Worm (Caenorhabditis elegans) whole organism, late embryonic: ENCODE measurements around the gene C18H7.1.

Experiments
- ahr-1 ChIP-seq: sonication (generic microtip); optimal IDR thresholded peaks from 2 replicates; lab custom pipeline; 2016; ENCODE audit warnings: missing genetic modification characterization, missing compliant biosample characterization
- ama-1 ChIP-seq: fragments of 150-350 bp; optimal IDR thresholded peaks from 2 replicates; lab custom pipeline; 2014
- ceh-9 ChIP-seq: sonication (generic microtip); optimal IDR thresholded peaks from 2 replicates; lab custom pipeline; 2016; ENCODE audit warnings: mild to moderate bottlenecking, missing genetic modification characterization, inconsistent platforms, missing compliant biosample characterization
- che-1 ChIP-seq: sonication (generic microtip); optimal IDR thresholded peaks from 2 replicates; lab custom pipeline; 2016; ENCODE audit warnings: mild to moderate bottlenecking, missing genetic modification characterization, missing compliant biosample characterization
- eyg-1 ChIP-seq: sonication (generic microtip); optimal IDR thresholded peaks from 2 replicates; lab custom pipeline; 2016; ENCODE audit warnings: missing genotype, missing genetic modification characterization, missing compliant biosample characterization
- fkh-10 ChIP-seq: fragments of 150-350 bp; optimal IDR thresholded peaks from 2 replicates; lab custom pipeline; 2014; ENCODE audit warnings: missing biosample characterization, missing genetic modification reagents, missing genetic modification characterization
- lin-11 ChIP-seq: fragments of 200-800 bp; sonication (Bioruptor generic); optimal IDR thresholded peaks from 2 replicates; lab custom pipeline; 2018; ENCODE audit warnings: mild to moderate bottlenecking, missing genetic modification characterization, missing compliant biosample characterization
- mec-3 ChIP-seq: sonication (generic microtip); optimal IDR thresholded peaks from 2 replicates; lab custom pipeline; 2016; ENCODE audit warnings: borderline replicate concordance, missing genetic modification characterization, missing compliant biosample characterization
- nhr-11 ChIP-seq: fragments of 150-350 bp; optimal IDR thresholded peaks from 2 replicates; lab custom pipeline; 2014; ENCODE audit warnings: missing biosample characterization, missing genetic modification characterization
- pat-9 ChIP-seq: fragments of 200-800 bp; sonication (Bioruptor generic); optimal IDR thresholded peaks from 2 replicates; lab custom pipeline; 2018; ENCODE audit warnings: mild to moderate bottlenecking, missing genetic modification characterization, moderate library complexity, missing compliant biosample characterization
- tbx-2 ChIP-seq: sonication (generic microtip); optimal IDR thresholded peaks from 2 replicates; lab custom pipeline; 2016; ENCODE audit warnings: missing genetic modification characterization, missing compliant biosample characterization
- unc-3 ChIP-seq, 2 experiments: fragments of 200-800 bp in 1 of 2; sonication (Bioruptor generic) in 1 of 2; sonication (generic microtip) in 1 of 2; conservative IDR thresholded peaks in 1 of 2; optimal IDR thresholded peaks in 1 of 2; 2 replicates each; pipeline versions ENCODE4 v1.3.6 to Lab custom; 2016 to 2022; ENCODE audit warnings: missing compliant biosample characterization in 2 of 2, missing genetic modification characterization in 2 of 2, missing genetic modification reagents in 1 of 2

ce11 chrIV:658497-659177 is 43.3 kb downstream of the C18H7.1 start:
- no peak for TF ChIP-seq nhr-11
- no peak for TF ChIP-seq ceh-9 (tag; lab: Kevin White, UChicago)
- TF ChIP-seq mec-3, result no peak
- TF ChIP-seq ahr-1, result no peak
- TF ChIP-seq fkh-10 (GFP tag; lab: Kevin White, UChicago), result no peak
- TF ChIP-seq lin-11, result no peak
- TF ChIP-seq eyg-1 (tag; lab: Kevin White, UChicago), result no peak
- TF ChIP-seq pat-9 (tag; lab: Kevin White, UChicago), result no peak
- no peak for TF ChIP-seq unc-3 (GFP tag; conservative IDR thresholded peaks at IDR 0.05; lab: Robert Waterston, UW)
- no peak for TF ChIP-seq unc-3 (tag; optimal IDR thresholded peaks at IDR 0.05; lab: Kevin White, UChicago)
- TF ChIP-seq tbx-2 (tag; lab: Kevin White, UChicago), result no peak
- no peak for TF ChIP-seq che-1 (tag; lab: Kevin White, UChicago)
- TF ChIP-seq ama-1 (lab: Kevin White, UChicago), result no peak
